Fruit fly (Drosophila melanogaster) whole organism, embryonic: ENCODE results near the gene CG32568.
A peak's percentile ranks its signal among the peaks of the same experiment; 100 is the strongest.

ENCODE experiments used
- Awh ChIP-seq: fragments of 200-800 bp; sonication (Bioruptor generic); IDR thresholded peaks from 2 replicates; pipeline ENCODE4, ENCODE4 v1.3.6; 2022; ENCODE audit warnings: missing biosample characterization, missing genetic modification characterization
- B-H1 ChIP-seq: fragments of 200-800 bp; sonication (Bioruptor generic); IDR thresholded peaks from 3 replicates; pipeline ENCODE4 v1.3.6; 2022; ENCODE audit warnings: missing biosample characterization, missing genetic modification characterization
- Blimp-1 ChIP-seq: fragments of 200-800 bp; sonication (Bioruptor generic); optimal IDR thresholded peaks from 3 replicates; lab custom pipeline; 2018; ENCODE audit warnings: missing biosample characterization, missing genetic modification characterization, mild to moderate bottlenecking, moderate library complexity, missing genetic modification reagents
- BtbVII ChIP-seq: fragments of 200-800 bp; sonication (Bioruptor generic); optimal IDR thresholded peaks from 3 replicates; lab custom pipeline; 2017; ENCODE audit warnings: missing biosample characterization, mild to moderate bottlenecking, missing genetic modification characterization
- CG10366 ChIP-seq: fragments of 200-800 bp; sonication (Bioruptor generic); IDR thresholded peaks from 2 replicates; pipeline ENCODE4 v1.3.6; 2022; ENCODE audit warnings: missing biosample characterization, missing genetic modification characterization
- CG14860 ChIP-seq: fragments of 200-800 bp; sonication (Bioruptor generic); IDR thresholded peaks from 3 replicates; pipeline ENCODE4 v1.3.6; 2022; ENCODE audit warnings: missing biosample characterization, missing genetic modification characterization; ENCODE audit not compliant: partially characterized antibody
- CG1603 ChIP-seq: fragments of 200-800 bp; sonication (Bioruptor generic); optimal IDR thresholded peaks from 2 replicates; lab custom pipeline; 2019; ENCODE audit warnings: missing biosample characterization, mild to moderate bottlenecking, missing genetic modification characterization, moderate library complexity
- CG2129 ChIP-seq: fragments of 200-800 bp; sonication (Bioruptor generic); IDR thresholded peaks from 2 replicates; pipeline ENCODE4 v1.3.6; 2022; ENCODE audit warnings: missing biosample characterization, missing genetic modification characterization; ENCODE audit not compliant: partially characterized antibody
- CG31365 ChIP-seq: fragments of 200-800 bp; sonication (Bioruptor generic); optimal IDR thresholded peaks from 2 replicates; lab custom pipeline; 2018; ENCODE audit warnings: missing biosample characterization, mild to moderate bottlenecking, missing genetic modification characterization
- CG31388 ChIP-seq: fragments of 200-800 bp; sonication (Bioruptor generic); optimal IDR thresholded peaks from 2 replicates; lab custom pipeline; 2016; ENCODE audit warnings: missing biosample characterization, missing genetic modification characterization
- CG34224 ChIP-seq: fragments of 200-800 bp; sonication (Bioruptor generic); IDR thresholded peaks from 3 replicates; pipeline ENCODE4 v1.3.6; 2022; ENCODE audit warnings: missing biosample characterization, missing genetic modification characterization; ENCODE audit not compliant: partially characterized antibody
- CG34422 ChIP-seq: fragments of 200-800 bp; sonication (Bioruptor generic); IDR thresholded peaks from 3 replicates; pipeline ENCODE4 v1.3.6; 2022; ENCODE audit warnings: missing biosample characterization, missing genetic modification characterization
- CG3847 ChIP-seq: fragments of 200-800 bp; sonication (Bioruptor generic); IDR thresholded peaks from 2 replicates; pipeline ENCODE4 v1.3.6; 2022; ENCODE audit warnings: missing biosample characterization, missing genetic modification characterization
- CG6254 ChIP-seq: fragments of 200-800 bp; sonication (Bioruptor generic); optimal IDR thresholded peaks from 3 replicates; lab custom pipeline; 2017; ENCODE audit warnings: mild to moderate bottlenecking, missing biosample characterization, missing genetic modification reagents, missing genetic modification characterization
- CG6654 ChIP-seq: fragments of 200-800 bp; sonication (Bioruptor generic); optimal IDR thresholded peaks from 2 replicates; lab custom pipeline; 2017; ENCODE audit warnings: missing biosample characterization, mild to moderate bottlenecking, missing genetic modification characterization
- CG7987 ChIP-seq: fragments of 200-800 bp; sonication (Bioruptor generic); optimal IDR thresholded peaks from 2 replicates; lab custom pipeline; 2018; ENCODE audit warnings: missing biosample characterization, mild to moderate bottlenecking, missing genetic modification characterization, moderate library complexity
- Chrac-16 ChIP-seq: fragments of 200-800 bp; sonication (Bioruptor generic); optimal IDR thresholded peaks from 3 replicates; lab custom pipeline; 2016; ENCODE audit warnings: missing biosample characterization, missing genetic modification characterization
- Deaf1 ChIP-seq: fragments of 200-800 bp; optimal IDR thresholded peaks from 3 replicates; lab custom pipeline; 2019; ENCODE audit warnings: missing biosample characterization, mild to moderate bottlenecking, missing genetic modification characterization, moderate library complexity
- ERR ChIP-seq: fragments of 200-800 bp; sonication (Bioruptor generic); optimal IDR thresholded peaks from 2 replicates; lab custom pipeline; 2016; ENCODE audit warnings: missing biosample characterization, missing genetic modification characterization
- Eip74EF ChIP-seq, 2 experiments: fragments of 200-800 bp in 1 of 2; fragments of >200 bp in 1 of 2; sonication (Bioruptor generic) in 1 of 2; optimal IDR thresholded peaks; 2 replicates each; lab custom pipeline; 2017 to 2019; ENCODE audit warnings: missing biosample characterization in 2 of 2, missing genetic modification characterization in 2 of 2, mild to moderate bottlenecking in 1 of 2, moderate library complexity in 1 of 2
- Ets65A ChIP-seq: fragments of 200-800 bp; sonication (Bioruptor generic); peaks from one replicate; lab custom pipeline; 2016; ENCODE audit warnings: missing biosample characterization, missing genetic modification characterization
- HLHmδ ChIP-seq: fragments of 200-800 bp; sonication (Bioruptor generic); optimal IDR thresholded peaks from 2 replicates; lab custom pipeline; 2018; ENCODE audit warnings: missing biosample characterization, mild to moderate bottlenecking, missing genetic modification characterization, moderate library complexity
- Kr ChIP-seq: fragments of 200-800 bp; sonication (Bioruptor generic); optimal IDR thresholded peaks from 2 replicates; lab custom pipeline; 2017; ENCODE audit warnings: missing biosample characterization, mild to moderate bottlenecking, missing genetic modification characterization
- NC2α ChIP-seq: fragments of 200-800 bp; sonication (Bioruptor generic); optimal IDR thresholded peaks from 2 replicates; lab custom pipeline; 2016; ENCODE audit warnings: missing biosample characterization, missing genetic modification characterization
- Pdp1 ChIP-seq, 2 experiments: fragments of 200-800 bp; sonication (Bioruptor generic); optimal IDR thresholded peaks; 3 replicates each; lab custom pipeline; 2016; ENCODE audit warnings: missing biosample characterization in 2 of 2, missing genetic modification characterization in 2 of 2, mild to moderate bottlenecking in 1 of 2, moderate library complexity in 1 of 2
- Poxn ChIP-seq: fragments of 200-800 bp; sonication (Bioruptor generic); IDR thresholded peaks from 2 replicates; pipeline ENCODE4 v1.3.6; 2022; ENCODE audit warnings: missing biosample characterization, missing genetic modification characterization
- Ptx1 ChIP-seq: fragments of 200-800 bp; sonication (Bioruptor generic); IDR thresholded peaks from 2 replicates; pipeline ENCODE4 v1.3.6; 2022; ENCODE audit warnings: missing biosample characterization, missing genetic modification characterization
- Ravus ChIP-seq: fragments of 200-800 bp; sonication (Bioruptor generic); IDR thresholded peaks from 2 replicates; pipeline ENCODE4 v1.3.6; 2022; ENCODE audit warnings: missing biosample characterization, missing genetic modification characterization
- Spps ChIP-seq: fragments of 200-800 bp; sonication (Bioruptor generic); optimal IDR thresholded peaks from 2 replicates; lab custom pipeline; 2018; ENCODE audit warnings: missing biosample characterization, mild to moderate bottlenecking, missing genetic modification characterization
- Stat92E ChIP-seq, 3 experiments: fragments of >200 bp in 2 of 3; fragments of 200-800 bp in 1 of 3; sonication (Bioruptor generic) in 1 of 3; optimal IDR thresholded peaks; 2 replicates each; lab custom pipeline; 2017 to 2019; ENCODE audit warnings: missing biosample characterization in 3 of 3, missing genetic modification characterization in 3 of 3, mild to moderate bottlenecking in 1 of 3, moderate library complexity in 1 of 3
- cad ChIP-seq: fragments of >200 bp; optimal IDR thresholded peaks from 2 replicates; lab custom pipeline; 2017; ENCODE audit warnings: missing biosample characterization, missing genetic modification characterization
- dati ChIP-seq: fragments of 200-800 bp; sonication (Bioruptor generic); IDR thresholded peaks from 2 replicates; pipeline ENCODE4 v1.3.6; 2022; ENCODE audit warnings: missing biosample characterization, missing genetic modification characterization
- dimm ChIP-seq: fragments of 200-800 bp; sonication (Bioruptor generic); IDR thresholded peaks from 2 replicates; pipeline ENCODE4 v1.3.6; 2022; ENCODE audit warnings: missing biosample characterization, missing genetic modification characterization
- esg ChIP-seq: fragments of 200-800 bp; sonication (Bioruptor generic); conservative IDR thresholded peaks from 2 replicates; pipeline ENCODE4 v1.3.6; 2022; ENCODE audit warnings: missing biosample characterization, missing genetic modification characterization
- eve ChIP-seq, 2 experiments: fragments of >200 bp; optimal IDR thresholded peaks; 2 replicates each; lab custom pipeline; 2017; ENCODE audit warnings: missing biosample characterization in 2 of 2, missing genetic modification characterization in 2 of 2
- exex ChIP-seq: fragments of 200-800 bp; sonication (Bioruptor generic); optimal IDR thresholded peaks from 4 replicates; lab custom pipeline; 2018; ENCODE audit warnings: missing biosample characterization, mild to moderate bottlenecking, missing genetic modification characterization, moderate library complexity
- gcm ChIP-seq: fragments of 200-800 bp; sonication (Bioruptor generic); optimal IDR thresholded peaks from 2 replicates; lab custom pipeline; 2019; ENCODE audit warnings: missing biosample characterization, mild to moderate bottlenecking, missing genetic modification characterization, moderate library complexity
- gsb ChIP-seq: fragments of 200-800 bp; sonication (Bioruptor generic); IDR thresholded peaks from 2 replicates; pipeline ENCODE4 v1.3.6; 2022; ENCODE audit warnings: missing biosample characterization, missing genetic modification characterization
- hkb ChIP-seq, 2 experiments: fragments of 200-800 bp in 1 of 2; fragments of >200 bp in 1 of 2; sonication (Bioruptor generic) in 1 of 2; IDR thresholded peaks in 1 of 2; optimal IDR thresholded peaks in 1 of 2; 2 replicates each; pipeline versions ENCODE4 v1.3.6 to Lab custom; 2017 to 2022; ENCODE audit warnings: missing biosample characterization in 1 of 2, missing genetic modification characterization in 1 of 2
- jumu ChIP-seq: fragments of 200-800 bp; sonication (Bioruptor generic); optimal IDR thresholded peaks from 3 replicates; lab custom pipeline; 2016; ENCODE audit warnings: missing biosample characterization, missing genetic modification characterization
- kni ChIP-seq: fragments of 200-800 bp; sonication (Bioruptor generic); optimal IDR thresholded peaks from 3 replicates; lab custom pipeline; 2017; ENCODE audit warnings: mild to moderate bottlenecking, missing biosample characterization, missing genetic modification reagents, missing genetic modification characterization
- lola ChIP-seq, 3 experiments: fragments of >200 bp in 2 of 3; fragments of 200-800 bp in 1 of 3; sonication (Bioruptor generic) in 1 of 3; optimal IDR thresholded peaks; 2 replicates each; lab custom pipeline; 2017 to 2019; ENCODE audit warnings: missing biosample characterization in 3 of 3, missing genetic modification characterization in 3 of 3, mild to moderate bottlenecking in 1 of 3, moderate library complexity in 1 of 3
- otp ChIP-seq: fragments of 200-800 bp; sonication (Bioruptor generic); IDR thresholded peaks from 3 replicates; pipeline ENCODE4, ENCODE4 v1.3.6; 2022; ENCODE audit warnings: missing biosample characterization, missing genetic modification characterization
- salm ChIP-seq: fragments of 200-800 bp; sonication (Bioruptor generic); optimal IDR thresholded peaks from 2 replicates; lab custom pipeline; 2018; ENCODE audit warnings: missing biosample characterization, mild to moderate bottlenecking, missing genetic modification characterization
- sd ChIP-seq: fragments of 200-800 bp; sonication (Bioruptor generic); optimal IDR thresholded peaks from 3 replicates; lab custom pipeline; 2018; ENCODE audit warnings: missing biosample characterization, mild to moderate bottlenecking, missing genetic modification characterization, moderate library complexity
- sna ChIP-seq: fragments of 200-800 bp; sonication (Bioruptor generic); IDR thresholded peaks from 2 replicates; pipeline ENCODE4 v1.3.6; 2022; ENCODE audit warnings: missing biosample characterization, missing genetic modification characterization; ENCODE audit not compliant: partially characterized antibody
- toy ChIP-seq: fragments of 200-800 bp; sonication (Bioruptor generic); IDR thresholded peaks from 2 replicates; pipeline ENCODE4 v1.3.6; 2022; ENCODE audit warnings: missing biosample characterization, missing genetic modification characterization

CG32568 gene

dm6 chrX:16740606-16741005 lies at the start of gene CG32568:
Gene CG32568 (plus strand): TSS chrX:16740906.
- TF ChIP-seq ERR (no peak), CG7987 (GFP tag; lab: Kevin White, UChicago) (no peak), CG1603 (tag; lab: Kevin White, UChicago) (no peak), eve (GFP tag; optimal IDR thresholded peaks at IDR 0.05; lab: Kevin White, UChicago) (no peak), Eip74EF (GFP tag; optimal IDR thresholded peaks at IDR 0.05; lab: Kevin White, UChicago) (no peak), gsb (GFP tag; lab: Robert Waterston, UW) (no peak), Blimp-1 (GFP tag; lab: Kevin White, UChicago) (no peak), sd (no peak), CG34422 (GFP tag; lab: Robert Waterston, UW) (no peak), BtbVII (GFP tag; lab: Kevin White, UChicago) (no peak), esg (GFP tag; lab: Robert Waterston, UW) (no peak), NC2α (GFP tag; lab: Kevin White, UChicago) (no peak)

DNA sequence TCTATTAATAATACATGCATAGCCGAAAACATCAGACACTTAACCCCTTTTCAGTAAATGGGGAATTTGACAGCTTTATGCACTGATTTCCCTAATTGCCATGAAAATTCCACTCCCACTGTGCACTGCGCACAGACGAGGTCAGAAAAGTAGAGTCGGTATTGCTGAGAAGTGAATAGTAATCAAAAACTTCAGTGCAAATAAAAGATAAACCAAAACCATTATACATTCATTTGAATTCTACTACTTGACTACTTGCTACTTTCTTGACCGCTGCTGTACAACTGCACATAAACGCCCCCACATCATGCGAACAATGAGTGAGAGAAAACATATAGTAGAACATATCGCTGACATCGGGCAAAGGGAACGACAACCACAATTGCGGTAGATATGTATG lies 49.3 kb upstream of the CG32568 start:
- TF ChIP-seq toy (GFP tag; lab: Robert Waterston, UW) (0 out of 2 replicates have a peak, but pooled peaks have one; percentile 36), Ptx1 (GFP tag; lab: Robert Waterston, UW) (peak; percentile 89), Pdp1 (GFP tag; optimal IDR thresholded peaks at IDR 0.05; lab: Kevin White, UChicago) (peak; percentile 80 to 85), jumu (GFP tag; lab: Kevin White, UChicago) (peak; percentile 87), CG31365 (tag; lab: Kevin White, UChicago) (peak; percentile 61), B-H1 (GFP tag; lab: Robert Waterston, UW) (peak; percentile 83), dimm (GFP tag; lab: Robert Waterston, UW) (peak; percentile 80), gcm (GFP tag; lab: Kevin White, UChicago) (peak; percentile 84), Chrac-16 (GFP tag; lab: Kevin White, UChicago) (peak; percentile 86), Stat92E (GFP tag; optimal IDR thresholded peaks at IDR 0.05; lab: Kevin White, UChicago) (peak in 1 of 3 experiments; percentile 45), sna (GFP tag; lab: Robert Waterston, UW) (no peak), HLHmδ (GFP tag; lab: Kevin White, UChicago) (no peak), CG14860 (GFP tag; lab: Robert Waterston, UW) (no peak), CG34224 (no peak), Awh (GFP tag; lab: Robert Waterston, UW) (peak; percentile 91), CG31388 (GFP tag; lab: Kevin White, UChicago) (peak; percentile 63), CG6254 (GFP tag; lab: Kevin White, UChicago) (peak; percentile 86), CG10366 (GFP tag; lab: Robert Waterston, UW) (peak; percentile 87), CG3847 (peak; percentile 61), Ets65A (GFP tag; lab: Kevin White, UChicago) (peak; percentile 97), CG7987 (GFP tag; lab: Kevin White, UChicago) (peak; percentile 64), CG2129 (GFP tag; lab: Robert Waterston, UW) (no peak), Ravus (peak; percentile 37; the same call in 1 of the 2 replicates), exex (no peak), Deaf1 (tag; lab: Kevin White, UChicago) (peak; percentile 44), otp (GFP tag; lab: Robert Waterston, UW) (peak; percentile 87), hkb (optimal IDR thresholded peaks at IDR 0.05; lab: Kevin White, UChicago) (no peak), hkb (GFP tag; IDR thresholded peaks at IDR 0.05; lab: Robert Waterston, UW) (peak; percentile 91), Poxn (GFP tag; lab: Robert Waterston, UW) (no peak), dati (GFP tag; lab: Robert Waterston, UW) (peak; percentile 83), CG6654 (GFP tag; lab: Kevin White, UChicago) (peak; percentile 67), Spps (tag; lab: Kevin White, UChicago) (peak; percentile 71), cad (GFP tag; lab: Kevin White, UChicago) (no peak), kni (GFP tag; lab: Kevin White, UChicago) (peak; percentile 11), salm (peak; percentile 80), eve (GFP tag; optimal IDR thresholded peaks at IDR 0.05; lab: Kevin White, UChicago) (peak in 1 of 2 experiments; percentile 93), lola (GFP tag; optimal IDR thresholded peaks at IDR 0.05; lab: Kevin White, UChicago) (peak in 1 of 3 experiments; percentile 81), Kr (GFP tag; lab: Kevin White, UChicago) (no peak)
